Fruit fly (Drosophila melanogaster) whole organism, pupa: ENCODE results near the gene Rtnl1.

ENCODE experiments used
- CG12605 ChIP-seq: fragments of 200-800 bp; sonication (Bioruptor generic); IDR thresholded peaks from 2 replicates; pipeline ENCODE4 v1.3.6; 2022; ENCODE audit warnings: missing biosample characterization, missing genetic modification characterization
- CG13204 ChIP-seq: fragments of 200-800 bp; sonication (Bioruptor generic); optimal IDR thresholded peaks from 2 replicates; lab custom pipeline; 2018; ENCODE audit warnings: missing biosample characterization, mild to moderate bottlenecking, missing genetic modification characterization, moderate library complexity
- CG15710 ChIP-seq: fragments of 200-800 bp; sonication (Bioruptor generic); optimal IDR thresholded peaks from 2 replicates; lab custom pipeline; 2018; ENCODE audit warnings: missing biosample characterization, mild to moderate bottlenecking, missing genetic modification characterization, moderate library complexity
- CG34367 ChIP-seq: fragments of 200-800 bp; sonication (Bioruptor generic); optimal IDR thresholded peaks from 2 replicates; lab custom pipeline; 2018; ENCODE audit warnings: missing biosample characterization, mild to moderate bottlenecking, missing genetic modification characterization
- CG4496 ChIP-seq: fragments of 200-800 bp; sonication (Bioruptor generic); IDR thresholded peaks from 3 replicates; pipeline ENCODE4 v1.3.6; 2022; ENCODE audit warnings: missing biosample characterization, missing genetic modification characterization
- D1 ChIP-seq: fragments of 200-800 bp; sonication (Bioruptor generic); optimal IDR thresholded peaks from 2 replicates; lab custom pipeline; 2018; ENCODE audit warnings: missing biosample characterization, mild to moderate bottlenecking, missing genetic modification characterization, moderate library complexity
- EcR ChIP-seq: fragments of 200-800 bp; sonication (Bioruptor generic); optimal IDR thresholded peaks from 3 replicates; lab custom pipeline; 2019; ENCODE audit warnings: missing biosample characterization, missing genetic modification characterization, mild to moderate bottlenecking, moderate library complexity, missing genetic modification reagents
- rn ChIP-seq: fragments of 200-800 bp; sonication (Bioruptor generic); IDR thresholded peaks from 2 replicates; pipeline ENCODE4 v1.3.6; 2022; ENCODE audit warnings: missing biosample characterization, missing genetic modification characterization

DNA sequence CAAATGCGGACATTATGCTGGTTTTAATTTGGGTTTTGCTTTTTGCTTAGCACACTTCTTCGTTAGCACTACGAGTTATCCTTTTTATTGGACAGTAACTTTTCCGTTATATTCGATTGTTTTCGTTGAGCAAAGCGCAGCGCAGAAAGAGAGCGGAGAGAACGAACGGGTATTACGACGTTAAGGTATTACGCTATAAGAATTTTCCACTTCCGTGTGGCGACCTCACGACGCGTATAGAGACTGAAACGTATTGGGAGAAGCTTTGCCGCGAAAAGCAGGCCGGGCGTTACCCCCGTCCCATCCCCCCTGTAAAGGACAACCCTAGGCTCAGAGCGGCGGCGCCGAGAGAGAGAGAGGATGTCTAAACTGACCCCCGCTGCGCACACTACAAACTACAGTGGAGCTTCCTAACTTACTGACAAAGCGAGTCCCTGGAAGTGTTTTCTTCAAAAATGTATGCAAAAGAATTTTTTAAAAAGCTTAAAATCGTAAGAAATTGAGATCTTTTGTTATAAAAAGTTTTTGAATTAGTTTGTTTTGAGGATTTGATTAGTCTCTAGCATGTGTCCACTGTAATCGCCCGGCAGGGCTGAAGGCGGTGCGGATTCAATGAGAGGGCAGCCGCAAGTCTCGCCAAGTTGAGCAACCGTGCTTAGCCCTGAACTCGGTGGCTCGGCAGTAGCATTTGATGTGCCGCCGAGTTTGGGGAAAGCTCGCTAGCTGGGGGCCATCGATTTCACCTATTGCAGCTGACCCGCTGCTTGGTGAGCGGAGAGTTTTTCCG lies 4.7 kb downstream of the Rtnl1 start:
- TF ChIP-seq CG15710 (tag; lab: Kevin White, UChicago) = peak; percentile 90
- peak; percentile 38 for TF ChIP-seq EcR (GFP tag; lab: Kevin White, UChicago)
- TF ChIP-seq rn = peak; percentile 61; the same call in 1 of the 2 replicates
- TF ChIP-seq CG12605 = peak; percentile 91
- TF ChIP-seq CG4496 (GFP tag; lab: Robert Waterston, UW) = peak; percentile 94
- peak; percentile 41 for TF ChIP-seq D1
- peak; percentile 88 for TF ChIP-seq CG34367 (tag; lab: Kevin White, UChicago)
- TF ChIP-seq CG13204 = peak; percentile 69
